Worm (Caenorhabditis elegans): ENCODE measurements around the gene ZK353.9.

- TF ChIP-seq dao-5 (tag; optimal IDR thresholded peaks at IDR 0.05) (no peak), him-1 (tag; optimal IDR thresholded peaks at IDR 0.05) (no peak), W03F9.2 (tag; optimal IDR thresholded peaks at IDR 0.05) (no peak)
Observed at ce11 chrIII:8401887-8402286, 7.4 kb upstream of the ZK353.9 start, which contains the start of gene lap-1.

Measured in whole organism, L4/young adult.